Worm (Caenorhabditis elegans) whole organism, L1 larva: ENCODE results near the gene ell-1.

ENCODE experiments used
- grh-1 ChIP-seq: fragments of 200-800 bp; sonication (Bioruptor generic); IDR thresholded peaks from 2 replicates; pipeline ENCODE4 v1.3.6; 2022; ENCODE audit warnings: missing genetic modification reagents, missing genetic modification characterization, missing compliant biosample characterization
- lin-15B ChIP-seq: fragments of 150-350 bp; sonication (generic microtip); optimal IDR thresholded peaks from 3 replicates; lab custom pipeline; 2014; ENCODE audit warnings: missing biosample characterization, missing genetic modification characterization
- lin-39 ChIP-seq: fragments of 150-350 bp; optimal IDR thresholded peaks from 2 replicates; lab custom pipeline; 2014; ENCODE audit warnings: missing biosample characterization, missing genetic modification reagents, missing genetic modification characterization
- mep-1 ChIP-seq: fragments of 150-350 bp; optimal IDR thresholded peaks from 2 replicates; lab custom pipeline; 2014; ENCODE audit warnings: missing biosample characterization, missing genetic modification characterization
- nhr-76 ChIP-seq: sonication (generic microtip); optimal IDR thresholded peaks from 2 replicates; lab custom pipeline; 2017; ENCODE audit warnings: missing biosample characterization, missing genetic modification characterization
- rnt-1 ChIP-seq: sonication (generic microtip); optimal IDR thresholded peaks from 2 replicates; lab custom pipeline; 2016; ENCODE audit warnings: mild to moderate bottlenecking, missing genetic modification characterization, moderate library complexity, missing compliant biosample characterization
- skn-1 ChIP-seq: fragments of 150-350 bp; optimal IDR thresholded peaks from 2 replicates; lab custom pipeline; 2014; ENCODE audit warnings: missing biosample characterization, missing genetic modification characterization
- snpc-4 ChIP-seq: fragments of 150-350 bp; optimal IDR thresholded peaks from 2 replicates; lab custom pipeline; 2014; ENCODE audit warnings: missing biosample characterization, missing genetic modification characterization

DNA sequence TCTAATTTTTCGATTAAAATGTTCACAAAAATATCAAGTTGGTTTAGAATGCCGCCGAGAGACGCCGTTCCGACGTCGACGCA, 52.9 kb downstream of the ell-1 start, which contains the start of gene chat-1:
- TF ChIP-seq skn-1 (tag; lab: Kevin White, UChicago) (no peak), rnt-1 (no peak), lin-15B (tag; lab: Kevin White, UChicago) (no peak), snpc-4 (tag; lab: Kevin White, UChicago) (no peak), nhr-76 (tag; lab: Kevin White, UChicago) (no peak), grh-1 (no peak), mep-1 (tag; lab: Kevin White, UChicago) (no peak), lin-39 (tag; lab: Kevin White, UChicago) (no peak)
